Worm (Caenorhabditis elegans) whole organism, mixed stage, embryonic: ENCODE measurements around the gene pgph-1.

Experiments
- ces-1 ChIP-seq: fragments of 150-350 bp; optimal IDR thresholded peaks from 2 replicates; lab custom pipeline; 2014; ENCODE audit warnings: missing biosample characterization, missing genetic modification reagents, missing genetic modification characterization
- elt-3 ChIP-seq: fragments of 150-350 bp; optimal IDR thresholded peaks from 2 replicates; lab custom pipeline; 2014; ENCODE audit warnings: missing biosample characterization, missing genetic modification characterization
- lin-13 ChIP-seq: fragments of 150-350 bp; optimal IDR thresholded peaks from 2 replicates; lab custom pipeline; 2014; ENCODE audit warnings: missing biosample characterization, missing genetic modification characterization
- lsy-2 ChIP-seq: fragments of 150-350 bp; optimal IDR thresholded peaks from 2 replicates; lab custom pipeline; 2014; ENCODE audit warnings: missing biosample characterization, missing genetic modification characterization
- pha-4 ChIP-seq: fragments of 150-350 bp; optimal IDR thresholded peaks from 2 replicates; lab custom pipeline; 2018; ENCODE audit warnings: missing biosample characterization, missing genetic modification reagents, missing genetic modification characterization
- unc-62 ChIP-seq: fragments of 150-350 bp; optimal IDR thresholded peaks from 2 replicates; lab custom pipeline; 2014; ENCODE audit warnings: missing biosample characterization, missing genetic modification reagents, missing genetic modification characterization

- no peak for TF ChIP-seq lsy-2 (tag; lab: Kevin White, UChicago)
- TF ChIP-seq lin-13: no peak
- no peak for TF ChIP-seq ces-1 (GFP tag; lab: Kevin White, UChicago)
- TF ChIP-seq pha-4 (tag; lab: Kevin White, UChicago): no peak
- no peak for TF ChIP-seq elt-3 (tag; lab: Kevin White, UChicago)
- no peak for TF ChIP-seq unc-62 (GFP tag; lab: Kevin White, UChicago)
These were observed 6.8 kb upstream of the pgph-1 start, which contains the start of gene C53A3.1 for ce11 chrV:5760132-5760531.
